Worm (Caenorhabditis elegans) whole organism, L4 larva: ENCODE data around the gene C02F5.2.
A peak's percentile ranks its signal among the peaks of the same experiment; 100 is the strongest.

Experiments
- F10B5.3 ChIP-seq: sonication (generic microtip); optimal IDR thresholded peaks from 2 replicates; lab custom pipeline; 2016; ENCODE audit warnings: mild to moderate bottlenecking, missing genetic modification characterization, missing compliant biosample characterization
- F37D6.2 ChIP-seq: sonication (generic microtip); optimal IDR thresholded peaks from 2 replicates; lab custom pipeline; 2016; ENCODE audit warnings: mild to moderate bottlenecking, missing genetic modification characterization, missing compliant biosample characterization
- Y105C5A.15 ChIP-seq: fragments of 200-800 bp; sonication (Bioruptor generic); IDR thresholded peaks from 2 replicates; pipeline ENCODE4 v1.3.6; 2022; ENCODE audit warnings: missing genetic modification characterization, missing compliant biosample characterization
- Y48G9A.11 ChIP-seq: fragments of 200-800 bp; sonication (Bioruptor generic); IDR thresholded peaks from 2 replicates; pipeline ENCODE4 v1.3.6; 2022; ENCODE audit warnings: missing genetic modification reagents, missing genetic modification characterization, missing compliant biosample characterization
- Y5F2A.4 ChIP-seq: fragments of 200-800 bp; sonication (Bioruptor generic); optimal IDR thresholded peaks from 2 replicates; lab custom pipeline; 2018; ENCODE audit warnings: mild to moderate bottlenecking, missing genetic modification characterization, missing compliant biosample characterization
- ZK337.2 ChIP-seq: fragments of 200-800 bp; sonication (Bioruptor generic); IDR thresholded peaks from 2 replicates; pipeline ENCODE4 v1.3.6; 2022; ENCODE audit warnings: missing genetic modification reagents, missing genetic modification characterization, missing compliant biosample characterization
- arid-1 ChIP-seq: fragments of 200-800 bp; sonication (Bioruptor generic); conservative IDR thresholded peaks from 2 replicates; pipeline ENCODE4 v1.3.6; 2022; ENCODE audit warnings: missing genetic modification reagents, missing genetic modification characterization, missing compliant biosample characterization
- ceh-20 ChIP-seq: fragments of 200-800 bp; sonication (Bioruptor generic); IDR thresholded peaks from 2 replicates; pipeline ENCODE4 v1.3.6; 2022; ENCODE audit warnings: missing genetic modification reagents, missing genetic modification characterization, missing compliant biosample characterization
- ceh-28 ChIP-seq: fragments of 150-350 bp; optimal IDR thresholded peaks from 2 replicates; lab custom pipeline; 2014; ENCODE audit warnings: missing biosample characterization, missing genetic modification reagents, missing genetic modification characterization
- ceh-32 ChIP-seq: sonication (generic microtip); optimal IDR thresholded peaks from 2 replicates; lab custom pipeline; 2016; ENCODE audit warnings: mild to moderate bottlenecking, missing genetic modification characterization, missing compliant biosample characterization; ENCODE audit not compliant: poor library complexity
- ctbp-1 ChIP-seq: fragments of 200-800 bp; sonication (Bioruptor generic); IDR thresholded peaks from 2 replicates; pipeline ENCODE4 v1.3.6; 2022; ENCODE audit warnings: missing genetic modification reagents, missing genetic modification characterization, missing compliant biosample characterization
- daf-12 ChIP-seq: fragments of 150-350 bp; optimal IDR thresholded peaks from 2 replicates; lab custom pipeline; 2014; ENCODE audit warnings: missing biosample characterization, missing genetic modification reagents, missing genetic modification characterization
- daf-16 ChIP-seq, 3 experiments: sonication (generic microtip); optimal IDR thresholded peaks; 2 replicates each; lab custom pipeline; 2016 to 2017; ENCODE audit warnings: missing genetic modification characterization in 3 of 3, missing genetic modification reagents in 3 of 3, mild to moderate bottlenecking in 2 of 3, missing compliant biosample characterization in 2 of 3, missing biosample characterization in 1 of 3, moderate library complexity in 1 of 3
- daf-19 ChIP-seq: fragments of 200-800 bp; sonication (Bioruptor generic); conservative IDR thresholded peaks from 2 replicates; pipeline ENCODE4 v1.3.6; 2022; ENCODE audit warnings: missing genetic modification characterization, missing compliant biosample characterization
- dpl-1 ChIP-seq: fragments of 150-350 bp; optimal IDR thresholded peaks from 2 replicates; lab custom pipeline; 2014; ENCODE audit warnings: missing biosample characterization, missing genetic modification reagents, missing genetic modification characterization
- duxl-1 ChIP-seq: sonication (generic microtip); optimal IDR thresholded peaks from 2 replicates; lab custom pipeline; 2016; ENCODE audit warnings: mild to moderate bottlenecking, missing genetic modification characterization, moderate library complexity, missing compliant biosample characterization; ENCODE audit not compliant: poor library complexity
- dve-1 ChIP-seq: sonication (generic microtip); optimal IDR thresholded peaks from 2 replicates; lab custom pipeline; 2017; ENCODE audit warnings: antibody characterized with exemption, mild to moderate bottlenecking, missing genetic modification characterization, missing compliant biosample characterization; ENCODE audit not compliant: insufficient read depth
- egl-27 ChIP-seq: sonication (generic microtip); optimal IDR thresholded peaks from 3 replicates; lab custom pipeline; 2017; ENCODE audit warnings: missing biosample characterization, missing genetic modification reagents, missing genetic modification characterization
- fkh-10 ChIP-seq: fragments of 150-350 bp; optimal IDR thresholded peaks from 2 replicates; lab custom pipeline; 2014; ENCODE audit warnings: missing biosample characterization, missing genetic modification reagents, missing genetic modification characterization
- fos-1 ChIP-seq: fragments of 150-350 bp; optimal IDR thresholded peaks from 2 replicates; lab custom pipeline; 2014; ENCODE audit warnings: missing biosample characterization, missing genetic modification characterization
- hlh-11 ChIP-seq: fragments of 200-800 bp; sonication (Bioruptor generic); optimal IDR thresholded peaks from 2 replicates; lab custom pipeline; 2018; ENCODE audit warnings: mild to moderate bottlenecking, missing genetic modification characterization, missing compliant biosample characterization
- hlh-30 ChIP-seq: sonication (generic microtip); optimal IDR thresholded peaks from 2 replicates; lab custom pipeline; 2017; ENCODE audit warnings: antibody characterized with exemption, mild to moderate bottlenecking, missing genetic modification characterization, missing compliant biosample characterization; ENCODE audit not compliant: insufficient read depth
- hmg-1.1 ChIP-seq: fragments of 200-800 bp; sonication (Bioruptor generic); IDR thresholded peaks from 2 replicates; pipeline ENCODE4 v1.3.6; 2022; ENCODE audit warnings: missing genetic modification reagents, missing genetic modification characterization, missing compliant biosample characterization
- jun-1 ChIP-seq: fragments of 150-350 bp; optimal IDR thresholded peaks from 2 replicates; lab custom pipeline; 2014; ENCODE audit warnings: missing biosample characterization, missing genetic modification reagents, missing genetic modification characterization
- lim-7 ChIP-seq: fragments of 200-800 bp; sonication (Bioruptor generic); IDR thresholded peaks from 2 replicates; pipeline ENCODE4 v1.3.6; 2022; ENCODE audit warnings: missing genetic modification characterization, missing compliant biosample characterization
- lin-1 ChIP-seq: fragments of 200-800 bp; sonication (Bioruptor generic); IDR thresholded peaks from 2 replicates; pipeline ENCODE4 v1.3.6; 2022; ENCODE audit warnings: missing genetic modification reagents, missing genetic modification characterization, missing compliant biosample characterization
- lin-13 ChIP-seq: fragments of 150-350 bp; optimal IDR thresholded peaks from 2 replicates; lab custom pipeline; 2014; ENCODE audit warnings: missing biosample characterization, missing genetic modification reagents, missing genetic modification characterization
- lsy-2 ChIP-seq, 2 experiments: fragments of 150-350 bp in 1 of 2; sonication (generic microtip) in 1 of 2; optimal IDR thresholded peaks; 2 replicates each; lab custom pipeline; 2014 to 2017; ENCODE audit warnings: missing biosample characterization in 2 of 2, missing genetic modification characterization in 2 of 2
- mdl-1 ChIP-seq, 2 experiments: fragments of 150-350 bp in 1 of 2; sonication (generic microtip) in 1 of 2; optimal IDR thresholded peaks; 2 replicates each; lab custom pipeline; 2014 to 2017; ENCODE audit warnings: missing biosample characterization in 2 of 2, missing genetic modification characterization in 2 of 2
- mes-2 ChIP-seq: sonication (generic microtip); optimal IDR thresholded peaks from 2 replicates; lab custom pipeline; 2016; ENCODE audit warnings: missing genotype, mild to moderate bottlenecking, missing genetic modification characterization, missing compliant biosample characterization; ENCODE audit not compliant: poor library complexity, severe bottlenecking
- mxl-3 ChIP-seq: fragments of 200-800 bp; sonication (Bioruptor generic); optimal IDR thresholded peaks from 2 replicates; lab custom pipeline; 2018; ENCODE audit warnings: mild to moderate bottlenecking, missing genetic modification characterization, missing compliant biosample characterization
- nhr-237 ChIP-seq: sonication (generic microtip); optimal IDR thresholded peaks from 2 replicates; lab custom pipeline; 2017; ENCODE audit warnings: missing biosample characterization, missing genetic modification characterization
- nhr-41 ChIP-seq: fragments of 200-800 bp; sonication (Bioruptor generic); IDR thresholded peaks from 2 replicates; pipeline ENCODE4 v1.3.6; 2022; ENCODE audit warnings: missing genetic modification reagents, missing genetic modification characterization, missing compliant biosample characterization
- nhr-76 ChIP-seq: fragments of 150-350 bp; optimal IDR thresholded peaks from 2 replicates; lab custom pipeline; 2014; ENCODE audit warnings: missing biosample characterization, missing genetic modification characterization
- php-3 ChIP-seq: fragments of 200-800 bp; sonication (Bioruptor generic); IDR thresholded peaks from 2 replicates; pipeline ENCODE4 v1.3.6; 2022; ENCODE audit warnings: missing genetic modification reagents, missing genetic modification characterization, missing compliant biosample characterization
- skn-1 ChIP-seq: fragments of 150-350 bp; optimal IDR thresholded peaks from 2 replicates; lab custom pipeline; 2014; ENCODE audit warnings: missing biosample characterization, missing genetic modification characterization
- snpc-1.2 ChIP-seq: fragments of 200-800 bp; sonication (Bioruptor generic); IDR thresholded peaks from 2 replicates; pipeline ENCODE4 v1.3.6; 2022; ENCODE audit warnings: missing genetic modification reagents, missing genetic modification characterization, missing compliant biosample characterization
- spr-1 ChIP-seq: sonication (generic microtip); optimal IDR thresholded peaks from 2 replicates; lab custom pipeline; 2016; ENCODE audit warnings: mild to moderate bottlenecking, missing genetic modification characterization, missing compliant biosample characterization
- spr-3 ChIP-seq: fragments of 200-800 bp; sonication (Bioruptor generic); optimal IDR thresholded peaks from 2 replicates; lab custom pipeline; 2018; ENCODE audit warnings: mild to moderate bottlenecking, missing genetic modification characterization, missing compliant biosample characterization
- unc-130 ChIP-seq: sonication (generic microtip); optimal IDR thresholded peaks from 2 replicates; lab custom pipeline; 2016; ENCODE audit warnings: missing genetic modification reagents, missing genetic modification characterization, missing compliant biosample characterization
- unc-62 ChIP-seq, 3 experiments: fragments of 150-350 bp in 1 of 3; sonication (generic microtip); optimal IDR thresholded peaks in 2 of 3; peaks in 1 of 3; 1 replicate in 1 of 3; 2 replicates in 2 of 3; lab custom pipeline; 2014 to 2017; ENCODE audit warnings: missing biosample characterization in 3 of 3, missing genetic modification characterization in 3 of 3, missing genetic modification reagents in 3 of 3, missing genotype in 1 of 3
- vab-7 ChIP-seq: fragments of 200-800 bp; sonication (Bioruptor generic); IDR thresholded peaks from 2 replicates; pipeline ENCODE4 v1.3.6; 2022; ENCODE audit warnings: missing genetic modification reagents, missing genetic modification characterization, missing compliant biosample characterization
- zfp-2 ChIP-seq: sonication (generic microtip); optimal IDR thresholded peaks from 2 replicates; lab custom pipeline; 2016; ENCODE audit warnings: mild to moderate bottlenecking, missing genetic modification characterization, missing compliant biosample characterization
- ztf-11 ChIP-seq: fragments of 150-350 bp; optimal IDR thresholded peaks from 2 replicates; lab custom pipeline; 2014; ENCODE audit warnings: missing biosample characterization, missing genetic modification characterization

C02F5.2 gene

DNA sequence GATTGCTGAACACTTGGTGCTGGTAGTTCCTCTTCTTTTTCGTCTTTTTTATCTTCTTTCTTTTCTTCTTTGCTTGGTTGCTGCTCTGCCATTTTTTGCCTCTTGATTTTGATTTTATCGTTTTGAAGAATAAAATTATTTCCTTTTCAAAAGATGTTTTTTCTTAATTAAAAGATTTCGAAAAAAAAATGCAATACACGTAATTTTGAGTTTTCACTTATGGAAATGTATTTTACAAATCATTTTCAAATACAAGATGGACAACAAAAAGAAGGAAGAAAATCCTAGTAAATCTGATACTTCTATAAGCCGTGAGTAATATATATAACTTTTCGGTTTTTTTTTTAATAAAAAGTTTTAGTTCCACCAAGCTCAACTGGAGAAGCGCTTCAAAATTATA lies at the start of gene C02F5.2, which contains the start of gene C02F5.10:
Gene C02F5.2 (plus strand): TSS at position 239 of the 400 bp plus-strand sequence.
Gene C02F5.10 (minus strand): TSS at position 101 of the 400 bp plus-strand sequence.
- TF ChIP-seq mxl-3 (GFP tag; lab: Kevin White, UChicago): no peak
- no peak for TF ChIP-seq Y105C5A.15 (GFP tag; lab: Robert Waterston, UW)
- no peak for TF ChIP-seq skn-1
- TF ChIP-seq hlh-30 (tag; lab: Kevin White, UChicago): no peak
- no peak for TF ChIP-seq mes-2 (tag; lab: Kevin White, UChicago)
- TF ChIP-seq snpc-1.2: no peak
- no peak for TF ChIP-seq unc-62 (GFP tag; optimal IDR thresholded peaks at IDR 0.05 in 1 of 2; lab: Kevin White, UChicago)
- TF ChIP-seq unc-62 (tag; optimal IDR thresholded peaks at IDR 0.05; lab: Kevin White, UChicago): no peak
- no peak for TF ChIP-seq nhr-237 (tag; lab: Kevin White, UChicago)
- no peak for TF ChIP-seq duxl-1 (tag; lab: Kevin White, UChicago)

DNA sequence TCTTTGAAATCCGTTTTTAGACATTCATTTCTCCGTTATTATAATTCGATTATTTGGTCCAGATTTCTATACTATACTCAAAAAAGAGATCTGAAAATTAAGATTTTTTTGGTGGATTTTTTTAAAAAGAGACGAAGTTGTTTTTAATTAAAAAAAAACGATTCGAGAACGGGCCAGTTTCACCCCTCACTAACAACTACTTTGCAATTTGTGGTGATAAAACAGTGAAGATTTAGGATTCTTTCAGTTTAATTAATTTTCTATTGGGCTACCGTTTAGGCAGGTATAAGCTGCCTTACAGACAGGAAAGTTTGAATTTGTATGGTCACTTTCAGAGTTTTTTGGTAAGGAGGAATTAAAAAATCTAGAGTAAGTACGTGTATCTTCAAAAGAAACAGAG lies 48.3 kb upstream of the C02F5.2 start, which contains the start of gene unc-36:
Gene unc-36 (minus strand): TSS at position 101 of the 400 bp plus-strand sequence.
- TF ChIP-seq nhr-76 (tag; lab: Kevin White, UChicago): no peak
- TF ChIP-seq dve-1: no peak
- no peak for TF ChIP-seq ceh-28
- no peak for TF ChIP-seq F10B5.3 (tag; lab: Kevin White, UChicago)
- TF ChIP-seq F37D6.2 (tag; lab: Kevin White, UChicago): no peak
- no peak for TF ChIP-seq daf-19

DNA sequence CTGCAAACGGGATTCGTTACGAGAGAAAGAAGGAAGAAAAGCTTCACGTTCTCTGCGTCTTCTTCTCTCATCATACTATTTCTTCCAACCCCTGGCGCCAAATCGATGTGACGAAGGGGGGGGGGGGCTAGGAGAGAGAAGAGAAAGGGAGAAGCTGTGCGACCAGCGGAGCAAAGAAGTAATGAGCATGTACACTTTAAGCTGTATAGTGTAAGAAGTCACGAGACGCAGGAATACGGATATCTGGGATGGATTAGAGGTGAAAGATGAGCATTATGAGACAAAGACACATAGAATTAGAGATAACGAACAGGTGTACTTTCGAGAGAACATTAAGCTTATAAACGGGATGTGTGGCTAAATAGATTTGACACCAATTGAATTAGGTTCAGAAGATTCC lies 47.7 kb upstream of the C02F5.2 start:
- TF ChIP-seq fos-1 (tag; lab: Kevin White, UChicago): no peak
- TF ChIP-seq daf-12 (tag; lab: Kevin White, UChicago): no peak
- no peak for TF ChIP-seq mes-2 (tag; lab: Kevin White, UChicago)
- no peak for TF ChIP-seq zfp-2 (tag; lab: Kevin White, UChicago)
- peak in 1 of 2 experiments; percentile 28 for TF ChIP-seq unc-62 (GFP tag; optimal IDR thresholded peaks at IDR 0.05 in 1 of 2; lab: Kevin White, UChicago)
- no peak for TF ChIP-seq unc-62 (tag; optimal IDR thresholded peaks at IDR 0.05; lab: Kevin White, UChicago)
- TF ChIP-seq hmg-1.1 (GFP tag; lab: Robert Waterston, UW): no peak
- no peak for TF ChIP-seq unc-130 (GFP tag; lab: Kevin White, UChicago)
- no peak for TF ChIP-seq snpc-1.2
- TF ChIP-seq ceh-28: peak; percentile 22
- TF ChIP-seq mdl-1 (tag; optimal IDR thresholded peaks at IDR 0.05; lab: Kevin White, UChicago): no peak
- TF ChIP-seq Y48G9A.11 (GFP tag; lab: Robert Waterston, UW): no peak
- peak; percentile 28; the same call in 1 of the 2 replicates for TF ChIP-seq ctbp-1
- peak; percentile 45 for TF ChIP-seq fkh-10 (GFP tag; lab: Kevin White, UChicago)
- no peak for TF ChIP-seq daf-16 (GFP tag; optimal IDR thresholded peaks at IDR 0.05; lab: Kevin White, UChicago)
- no peak for TF ChIP-seq daf-16 (tag; optimal IDR thresholded peaks at IDR 0.05; lab: Kevin White, UChicago)
- TF ChIP-seq daf-19: no peak
- TF ChIP-seq arid-1 (GFP tag; lab: Robert Waterston, UW): no peak
- no peak for TF ChIP-seq jun-1 (tag; lab: Kevin White, UChicago)
- peak in 1 of 2 experiments; percentile 46 for TF ChIP-seq lsy-2 (tag; optimal IDR thresholded peaks at IDR 0.05; lab: Kevin White, UChicago)
- TF ChIP-seq nhr-41 (GFP tag; lab: Robert Waterston, UW): no peak
- no peak for TF ChIP-seq lim-7 (GFP tag; lab: Robert Waterston, UW)
- no peak for TF ChIP-seq Y5F2A.4 (GFP tag; lab: Kevin White, UChicago)
- TF ChIP-seq skn-1: no peak
- TF ChIP-seq hlh-30 (tag; lab: Kevin White, UChicago): peak; percentile 66
- TF ChIP-seq egl-27 (tag; lab: Kevin White, UChicago): no peak
- 0 out of 2 replicates have a peak, but pooled peaks have one; percentile 10 for TF ChIP-seq ceh-20 (GFP tag; lab: Robert Waterston, UW)
- TF ChIP-seq ZK337.2 (GFP tag; lab: Robert Waterston, UW): no peak
- no peak for TF ChIP-seq spr-3 (GFP tag; lab: Kevin White, UChicago)
- no peak for TF ChIP-seq lin-1
- TF ChIP-seq nhr-237 (tag; lab: Kevin White, UChicago): no peak
- TF ChIP-seq lin-13: no peak
- no peak for TF ChIP-seq php-3 (GFP tag; lab: Robert Waterston, UW)
- TF ChIP-seq spr-1 (tag; lab: Kevin White, UChicago): no peak
- TF ChIP-seq vab-7: 0 out of 2 replicates have a peak, but pooled peaks have one; percentile 35
- no peak for TF ChIP-seq ztf-11
- TF ChIP-seq dpl-1: peak; percentile 6
- no peak for TF ChIP-seq hlh-11 (tag; lab: Kevin White, UChicago)
- TF ChIP-seq ceh-32 (tag; lab: Kevin White, UChicago): no peak
